Worm (Caenorhabditis elegans) whole organism, L1 larva: Measurements from ENCODE around the gene glb-15.
A peak's percentile ranks its signal among the peaks of the same experiment; 100 is the strongest.

Source experiments
- C16A3.4 ChIP-seq: fragments of 150-350 bp; optimal IDR thresholded peaks from 2 replicates; lab custom pipeline; 2014; ENCODE audit warnings: missing biosample characterization, missing genetic modification characterization
- Y116A8C.19 ChIP-seq: sonication (generic microtip); optimal IDR thresholded peaks from 2 replicates; lab custom pipeline; 2016; ENCODE audit warnings: missing compliant biosample characterization, missing genetic modification characterization, borderline replicate concordance
- ama-1 ChIP-seq: fragments of 150-350 bp; optimal IDR thresholded peaks from 2 replicates; lab custom pipeline; 2014
- blmp-1 ChIP-seq: fragments of 150-350 bp; optimal IDR thresholded peaks from 2 replicates; lab custom pipeline; 2014; ENCODE audit warnings: missing biosample characterization, missing genetic modification characterization
- ceh-82 ChIP-seq, 3 experiments: fragments of 150-350 bp in 1 of 3; sonication (generic microtip) in 2 of 3; optimal IDR thresholded peaks; 2 replicates each; lab custom pipeline; 2014 to 2017; ENCODE audit warnings: missing biosample characterization in 3 of 3, missing genetic modification characterization in 3 of 3
- ceh-90 ChIP-seq: sonication (generic microtip); optimal IDR thresholded peaks from 2 replicates; lab custom pipeline; 2016; ENCODE audit warnings: missing genetic modification characterization, missing compliant biosample characterization
- dpl-1 ChIP-seq, 3 experiments: fragments of 150-350 bp in 2 of 3; sonication (generic microtip) in 1 of 3; optimal IDR thresholded peaks; 2 replicates each; lab custom pipeline; 2014 to 2017; ENCODE audit warnings: missing biosample characterization in 3 of 3, missing genetic modification characterization in 3 of 3, missing genetic modification reagents in 3 of 3
- efl-1 ChIP-seq, 4 experiments: fragments of 150-350 bp; optimal IDR thresholded peaks in 3 of 4; peaks in 1 of 4; 1 replicate in 1 of 4; 2 replicates in 3 of 4; lab custom pipeline; 2014; ENCODE audit warnings: missing biosample characterization in 2 of 4, missing genetic modification characterization in 2 of 4, missing genetic modification reagents in 2 of 4
- efl-3 ChIP-seq: fragments of 200-800 bp; sonication (Bioruptor generic); optimal IDR thresholded peaks from 2 replicates; lab custom pipeline; 2018; ENCODE audit warnings: mild to moderate bottlenecking, missing genetic modification characterization, missing compliant biosample characterization
- egl-13 ChIP-seq: sonication (generic microtip); optimal IDR thresholded peaks from 2 replicates; lab custom pipeline; 2016; ENCODE audit warnings: missing genotype, missing genetic modification reagents, missing genetic modification characterization, missing compliant biosample characterization
- elt-2 ChIP-seq: sonication (generic microtip); optimal IDR thresholded peaks from 2 replicates; lab custom pipeline; 2016; ENCODE audit warnings: missing genetic modification characterization, mild to moderate bottlenecking, inconsistent platforms, missing compliant biosample characterization, missing genetic modification reagents
- elt-3 ChIP-seq, 6 experiments: fragments of 150-350 bp in 1 of 6; sonication (generic microtip); optimal IDR thresholded peaks; 2 replicates each; lab custom pipeline; 2017 to 2018; ENCODE audit warnings: missing biosample characterization in 6 of 6, missing genetic modification characterization in 6 of 6, inconsistent platforms in 1 of 6
- ets-5 ChIP-seq: fragments of 200-800 bp; sonication (Bioruptor generic); IDR thresholded peaks from 2 replicates; pipeline ENCODE4 v1.3.6; 2022; ENCODE audit warnings: missing genetic modification characterization, missing compliant biosample characterization
- fkh-4 ChIP-seq: sonication (generic microtip); optimal IDR thresholded peaks from 2 replicates; lab custom pipeline; 2016; ENCODE audit warnings: missing compliant biosample characterization, missing genetic modification characterization, borderline replicate concordance
- fkh-8 ChIP-seq: sonication (generic microtip); optimal IDR thresholded peaks from 2 replicates; lab custom pipeline; 2016; ENCODE audit warnings: mild to moderate bottlenecking, missing genetic modification characterization, missing compliant biosample characterization
- fos-1 ChIP-seq: fragments of 150-350 bp; optimal IDR thresholded peaks from 2 replicates; lab custom pipeline; 2014; ENCODE audit warnings: missing biosample characterization, missing genetic modification characterization
- hpl-2 ChIP-seq: fragments of 150-350 bp; optimal IDR thresholded peaks from 2 replicates; lab custom pipeline; 2014; ENCODE audit warnings: missing biosample characterization, missing genetic modification reagents, missing genetic modification characterization
- irx-1 ChIP-seq: sonication (generic microtip); optimal IDR thresholded peaks from 2 replicates; lab custom pipeline; 2016; ENCODE audit warnings: missing genetic modification characterization, missing compliant biosample characterization
- isw-1 ChIP-seq: fragments of 200-800 bp; sonication (Bioruptor generic); IDR thresholded peaks from 2 replicates; pipeline ENCODE4 v1.3.6; 2022; ENCODE audit warnings: missing genetic modification characterization, missing compliant biosample characterization
- lin-13 ChIP-seq: fragments of 150-350 bp; optimal IDR thresholded peaks from 2 replicates; lab custom pipeline; 2014; ENCODE audit warnings: missing biosample characterization, missing genetic modification reagents, missing genetic modification characterization
- lin-14 ChIP-seq: fragments of 200-800 bp; sonication (Bioruptor generic); optimal IDR thresholded peaks from 2 replicates; lab custom pipeline; 2018; ENCODE audit warnings: mild to moderate bottlenecking, missing genetic modification characterization, moderate library complexity, missing compliant biosample characterization
- lin-15B ChIP-seq: fragments of 150-350 bp; sonication (generic microtip); optimal IDR thresholded peaks from 3 replicates; lab custom pipeline; 2014; ENCODE audit warnings: missing biosample characterization, missing genetic modification characterization
- lin-35 ChIP-seq, 2 experiments: fragments of 150-350 bp; optimal IDR thresholded peaks; 2 replicates each; lab custom pipeline; 2014; ENCODE audit warnings: missing biosample characterization in 2 of 2, missing genetic modification characterization in 2 of 2, missing genetic modification reagents in 2 of 2
- lin-39 ChIP-seq: fragments of 150-350 bp; optimal IDR thresholded peaks from 2 replicates; lab custom pipeline; 2014; ENCODE audit warnings: missing biosample characterization, missing genetic modification reagents, missing genetic modification characterization
- lir-3 ChIP-seq: sonication (generic microtip); optimal IDR thresholded peaks from 2 replicates; lab custom pipeline; 2016; ENCODE audit warnings: mild to moderate bottlenecking, missing genetic modification characterization, moderate library complexity, missing compliant biosample characterization; ENCODE audit not compliant: poor library complexity
- lsy-2 ChIP-seq, 2 experiments: fragments of 150-350 bp; optimal IDR thresholded peaks; 2 replicates each; lab custom pipeline; 2014; ENCODE audit warnings: missing biosample characterization in 2 of 2, missing genetic modification characterization in 2 of 2
- mab-9 ChIP-seq: fragments of 200-800 bp; sonication (Bioruptor generic); IDR thresholded peaks from 2 replicates; pipeline ENCODE4 v1.3.6; 2022; ENCODE audit warnings: missing genetic modification reagents, missing genetic modification characterization, missing compliant biosample characterization
- mdl-1 ChIP-seq, 2 experiments: fragments of 150-350 bp; optimal IDR thresholded peaks; 2 replicates each; lab custom pipeline; 2014 to 2017; ENCODE audit warnings: missing biosample characterization in 2 of 2, missing genetic modification characterization in 2 of 2, inconsistent platforms in 1 of 2
- mep-1 ChIP-seq: fragments of 150-350 bp; optimal IDR thresholded peaks from 2 replicates; lab custom pipeline; 2014; ENCODE audit warnings: missing biosample characterization, missing genetic modification characterization
- nhr-11 ChIP-seq: fragments of 150-350 bp; optimal IDR thresholded peaks from 2 replicates; lab custom pipeline; 2014; ENCODE audit warnings: missing biosample characterization, missing genetic modification characterization
- nhr-19 ChIP-seq: fragments of 200-800 bp; sonication (Bioruptor generic); conservative IDR thresholded peaks from 2 replicates; pipeline ENCODE4 v1.3.6; 2022; ENCODE audit warnings: missing genetic modification characterization, missing compliant biosample characterization
- nhr-20 ChIP-seq: sonication (generic microtip); optimal IDR thresholded peaks from 2 replicates; lab custom pipeline; 2016; ENCODE audit warnings: mild to moderate bottlenecking, missing genetic modification characterization, missing compliant biosample characterization
- nhr-28 ChIP-seq: fragments of 150-350 bp; optimal IDR thresholded peaks from 2 replicates; lab custom pipeline; 2014; ENCODE audit warnings: missing biosample characterization, missing genetic modification characterization
- nhr-47 ChIP-seq: sonication (generic microtip); optimal IDR thresholded peaks from 2 replicates; lab custom pipeline; 2016; ENCODE audit warnings: mild to moderate bottlenecking, missing genetic modification characterization, moderate library complexity, missing compliant biosample characterization
- nhr-71 ChIP-seq: sonication (generic microtip); optimal IDR thresholded peaks from 2 replicates; lab custom pipeline; 2016; ENCODE audit warnings: mild to moderate bottlenecking, missing genetic modification characterization, moderate library complexity, missing compliant biosample characterization
- nhr-77 ChIP-seq: fragments of 150-350 bp; optimal IDR thresholded peaks from 2 replicates; lab custom pipeline; 2014; ENCODE audit warnings: missing biosample characterization, missing genetic modification characterization
- nhr-84 ChIP-seq: sonication (generic microtip); optimal IDR thresholded peaks from 2 replicates; lab custom pipeline; 2017; ENCODE audit warnings: missing biosample characterization, missing genetic modification characterization
- nhr-85 ChIP-seq: sonication (generic microtip); peaks from one replicate; lab custom pipeline; 2016; ENCODE audit warnings: missing genetic modification characterization, inconsistent platforms, missing compliant biosample characterization
- nhr-90 ChIP-seq: sonication (generic microtip); optimal IDR thresholded peaks from 2 replicates; lab custom pipeline; 2016; ENCODE audit warnings: mild to moderate bottlenecking, missing genetic modification characterization, missing compliant biosample characterization; ENCODE audit not compliant: poor library complexity
- pag-3 ChIP-seq: sonication (generic microtip); optimal IDR thresholded peaks from 2 replicates; lab custom pipeline; 2017; ENCODE audit warnings: missing genetic modification characterization, mild to moderate bottlenecking, missing compliant biosample characterization, antibody characterized with exemption, borderline replicate concordance; ENCODE audit not compliant: insufficient read depth
- pax-3 ChIP-seq: fragments of 200-800 bp; sonication (Bioruptor generic); optimal IDR thresholded peaks from 2 replicates; lab custom pipeline; 2018; ENCODE audit warnings: mild to moderate bottlenecking, missing genetic modification characterization, moderate library complexity, missing compliant biosample characterization
- rnt-1 ChIP-seq: sonication (generic microtip); optimal IDR thresholded peaks from 2 replicates; lab custom pipeline; 2016; ENCODE audit warnings: mild to moderate bottlenecking, missing genetic modification characterization, moderate library complexity, missing compliant biosample characterization
- snpc-4 ChIP-seq: fragments of 150-350 bp; optimal IDR thresholded peaks from 2 replicates; lab custom pipeline; 2014; ENCODE audit warnings: missing biosample characterization, missing genetic modification characterization
- swsn-7 ChIP-seq: sonication (generic microtip); optimal IDR thresholded peaks from 2 replicates; lab custom pipeline; 2016; ENCODE audit warnings: missing genetic modification characterization, missing compliant biosample characterization
- tlp-1 ChIP-seq: fragments of 150-350 bp; optimal IDR thresholded peaks from 2 replicates; lab custom pipeline; 2014; ENCODE audit warnings: missing biosample characterization, missing genetic modification characterization
- unc-130 ChIP-seq: fragments of 150-350 bp; optimal IDR thresholded peaks from 2 replicates; lab custom pipeline; 2017; ENCODE audit warnings: missing biosample characterization, missing genetic modification characterization, inconsistent platforms
- unc-30 ChIP-seq: sonication (generic microtip); optimal IDR thresholded peaks from 2 replicates; lab custom pipeline; 2017; ENCODE audit warnings: missing biosample characterization, missing genetic modification characterization
- unc-62 ChIP-seq: fragments of 150-350 bp; optimal IDR thresholded peaks from 2 replicates; lab custom pipeline; 2014; ENCODE audit warnings: missing biosample characterization, missing genetic modification reagents, missing genetic modification characterization
- unc-86 ChIP-seq: sonication (generic microtip); optimal IDR thresholded peaks from 2 replicates; lab custom pipeline; 2016; ENCODE audit warnings: missing genetic modification characterization, missing compliant biosample characterization
- xbp-1 ChIP-seq: sonication (generic microtip); optimal IDR thresholded peaks from 2 replicates; lab custom pipeline; 2016; ENCODE audit warnings: missing genetic modification characterization, missing compliant biosample characterization
- zag-1 ChIP-seq: fragments of 150-350 bp; optimal IDR thresholded peaks from 2 replicates; lab custom pipeline; 2014; ENCODE audit warnings: missing biosample characterization, missing genetic modification characterization
- ztf-4 ChIP-seq: fragments of 150-350 bp; optimal IDR thresholded peaks from 2 replicates; lab custom pipeline; 2014; ENCODE audit warnings: missing biosample characterization, missing genetic modification characterization

Gene glb-15

DNA sequence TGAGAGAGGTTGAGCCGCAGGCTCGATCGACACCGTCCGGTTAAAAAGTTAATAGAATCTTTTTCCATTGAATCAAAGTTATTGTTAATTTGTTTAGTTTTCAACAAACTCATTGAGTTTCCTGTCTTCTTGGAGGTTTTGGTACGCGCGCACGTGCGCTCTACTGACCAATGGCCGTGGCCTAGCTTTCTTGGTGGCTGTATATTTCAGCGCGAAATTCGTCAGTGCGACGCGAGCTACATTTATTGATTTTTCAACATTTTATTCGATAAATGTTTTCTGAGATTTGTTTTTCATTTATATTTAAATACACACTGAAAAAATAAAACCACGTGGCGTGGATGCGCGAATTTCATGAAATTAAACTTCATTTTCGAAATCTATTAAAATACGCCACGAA, 26.1 kb upstream of the glb-15 start, which contains the start of gene bir-1:
Gene bir-1 (plus strand): TSS at position 312 of the 400 bp plus-strand sequence.
- TF ChIP-seq hpl-2 (GFP tag; lab: Kevin White, UChicago), result no peak
- TF ChIP-seq mdl-1 (tag; optimal IDR thresholded peaks at IDR 0.05; lab: Kevin White, UChicago), result peak in 1 of 2 experiments; percentile 84
- TF ChIP-seq zag-1 (tag; lab: Kevin White, UChicago), result no peak
- TF ChIP-seq unc-62 (GFP tag; lab: Kevin White, UChicago), result no peak
- no peak for TF ChIP-seq lin-39
- peak; percentile 49 for TF ChIP-seq nhr-20 (tag; lab: Kevin White, UChicago)
- no peak for TF ChIP-seq nhr-28 (tag; lab: Kevin White, UChicago)
- TF ChIP-seq fkh-4 (tag; lab: Kevin White, UChicago), result peak; percentile 24
- TF ChIP-seq nhr-90 (tag; lab: Kevin White, UChicago), result peak; percentile 49
- peak; percentile 69 for TF ChIP-seq ceh-90 (tag; lab: Kevin White, UChicago)
- peak; percentile 62 for TF ChIP-seq nhr-85
- TF ChIP-seq nhr-11 (tag; lab: Kevin White, UChicago), result no peak
- peak; percentile 54 for TF ChIP-seq swsn-7 (tag; lab: Kevin White, UChicago)
- TF ChIP-seq mep-1 (tag; lab: Kevin White, UChicago), result peak; percentile 77
- no peak for TF ChIP-seq unc-30 (tag; lab: Kevin White, UChicago)
- peak; percentile 33 for TF ChIP-seq unc-86
- peak; percentile 2 for TF ChIP-seq lin-13 (GFP tag; lab: Kevin White, UChicago)
- no peak for TF ChIP-seq ets-5 (GFP tag; lab: Robert Waterston, UW)
- TF ChIP-seq rnt-1 (tag; lab: Kevin White, UChicago), result peak; percentile 91
- TF ChIP-seq fkh-8 (tag; lab: Kevin White, UChicago), result peak; percentile 59
- no peak for TF ChIP-seq Y116A8C.19
- peak; percentile 21 for TF ChIP-seq nhr-19 (GFP tag; lab: Robert Waterston, UW)
- TF ChIP-seq nhr-84 (tag; lab: Kevin White, UChicago), result no peak
- no peak for TF ChIP-seq ztf-4 (tag; lab: Kevin White, UChicago)
- peak; percentile 50 for TF ChIP-seq snpc-4 (tag; lab: Kevin White, UChicago)
- peak; percentile 72 for TF ChIP-seq C16A3.4 (tag; lab: Kevin White, UChicago)
- peak; percentile 79 to 85 for TF ChIP-seq efl-1 (optimal IDR thresholded peaks at IDR 0.05; lab: Kevin White, UChicago)
- TF ChIP-seq efl-1 (GFP tag; optimal IDR thresholded peaks at IDR 0.05 in 1 of 2; lab: Kevin White, UChicago), result peak; percentile 82 to 96
- peak; percentile 18 for TF ChIP-seq nhr-77
- peak; percentile 72 to 87 (median 79) for TF ChIP-seq dpl-1 (GFP tag; optimal IDR thresholded peaks at IDR 0.05; lab: Kevin White, UChicago)
- peak; percentile 79 for TF ChIP-seq lin-14
- no peak for TF ChIP-seq ama-1 (lab: Kevin White, UChicago)
- TF ChIP-seq tlp-1 (tag; lab: Kevin White, UChicago), result no peak
- TF ChIP-seq pag-3, result peak; percentile 19
- peak; percentile 67 for TF ChIP-seq xbp-1 (tag; lab: Kevin White, UChicago)
- peak; percentile 80 for TF ChIP-seq lir-3 (tag; lab: Kevin White, UChicago)
- no peak for TF ChIP-seq efl-3 (GFP tag; lab: Kevin White, UChicago)
- peak; percentile 81 for TF ChIP-seq lin-15B (tag; lab: Kevin White, UChicago)
- TF ChIP-seq unc-130 (tag; lab: Kevin White, UChicago), result peak; percentile 55
- TF ChIP-seq pax-3 (tag; lab: Kevin White, UChicago), result peak; percentile 60
- TF ChIP-seq ceh-82 (tag; optimal IDR thresholded peaks at IDR 0.05; lab: Kevin White, UChicago), result peak in 1 of 3 experiments; percentile 76
- peak; percentile 11; the same call in 1 of the 2 replicates for TF ChIP-seq mab-9 (GFP tag; lab: Robert Waterston, UW)
- peak; percentile 79 for TF ChIP-seq nhr-71
- TF ChIP-seq lsy-2 (tag; optimal IDR thresholded peaks at IDR 0.05; lab: Kevin White, UChicago), result peak; percentile 52 to 80
- no peak for TF ChIP-seq elt-2 (tag; lab: Kevin White, UChicago)
- TF ChIP-seq fos-1 (tag; lab: Kevin White, UChicago), result peak; percentile 25
- peak; percentile 52 for TF ChIP-seq irx-1 (tag; lab: Kevin White, UChicago)
- TF ChIP-seq isw-1 (GFP tag; lab: Robert Waterston, UW), result peak; percentile 60
- TF ChIP-seq nhr-47 (tag; lab: Kevin White, UChicago), result peak; percentile 68
- peak in 1 of 6 experiments; percentile 4 for TF ChIP-seq elt-3 (tag; optimal IDR thresholded peaks at IDR 0.05; lab: Kevin White, UChicago)
- peak; percentile 65 for TF ChIP-seq blmp-1 (tag; lab: Kevin White, UChicago)
- TF ChIP-seq egl-13 (tag; lab: Kevin White, UChicago), result peak; percentile 29
- TF ChIP-seq lin-35 (GFP tag; optimal IDR thresholded peaks at IDR 0.05; lab: Kevin White, UChicago), result peak; percentile 76 to 89
